Comparison of ENCODE assay signal across 6 worm cellular contexts in genomic region chrV:16277918-16278317, ce11.
TF ChIP-seq lines count a peak whose summit lies in the region.

cyp-37B1 (plus strand) TSS chrV:16278116.

TF ChIP-seq in whole organism, L1 larva, 84 proteins besides CTCF, POLR2A, EP300 and RAD21:
- TF ChIP-seq lin-35 (GFP tag; optimal IDR thresholded peaks at IDR 0.05; lab: Kevin White, UChicago) = peak in 1 of 2 experiments; percentile 34
- no peak for TF ChIP-seq mef-2 (tag; optimal IDR thresholded peaks at IDR 0.05; lab: Kevin White, UChicago)
- peak; percentile 59 for TF ChIP-seq nhr-20 (tag; optimal IDR thresholded peaks at IDR 0.05; lab: Kevin White, UChicago)
- peak; percentile 38 for TF ChIP-seq nhr-90 (tag; optimal IDR thresholded peaks at IDR 0.05; lab: Kevin White, UChicago; ENCODE audit: poor library complexity)
- no peak for TF ChIP-seq tlp-1 (tag; optimal IDR thresholded peaks at IDR 0.05; lab: Kevin White, UChicago)
- no peak for TF ChIP-seq fkh-4 (tag; optimal IDR thresholded peaks at IDR 0.05; lab: Kevin White, UChicago; ENCODE audit: borderline replicate concordance)
- no peak for TF ChIP-seq nhr-12 (tag; optimal IDR thresholded peaks at IDR 0.05; lab: Kevin White, UChicago)
- no peak for TF ChIP-seq dpl-1 (GFP tag; optimal IDR thresholded peaks at IDR 0.05; lab: Kevin White, UChicago)
- TF ChIP-seq elt-2 (tag; optimal IDR thresholded peaks at IDR 0.05; lab: Kevin White, UChicago) = peak; percentile 95
- no peak for TF ChIP-seq unc-86 (tag; optimal IDR thresholded peaks at IDR 0.05; lab: Kevin White, UChicago)

TF ChIP-seq in whole organism, L2 larva, 48 proteins besides CTCF, POLR2A, EP300 and RAD21:
- TF ChIP-seq ama-1 (optimal IDR thresholded peaks at IDR 0.05; lab: Kevin White, UChicago) (no peak), mdl-1 (tag; optimal IDR thresholded peaks at IDR 0.05; lab: Kevin White, UChicago) (no peak), nhr-21 (tag; optimal IDR thresholded peaks at IDR 0.05; lab: Kevin White, UChicago) (no peak), fos-1 (tag; optimal IDR thresholded peaks at IDR 0.05; lab: Kevin White, UChicago) (peak; percentile 64), nhr-11 (tag; optimal IDR thresholded peaks at IDR 0.05; lab: Kevin White, UChicago) (no peak), gmeb-1 (tag; optimal IDR thresholded peaks at IDR 0.05; lab: Kevin White, UChicago) (peak; percentile 45), ZK546.5 (tag; optimal IDR thresholded peaks at IDR 0.05; lab: Kevin White, UChicago) (no peak), nhr-12 (tag; optimal IDR thresholded peaks at IDR 0.05; lab: Kevin White, UChicago) (no peak), crh-2 (tag; optimal IDR thresholded peaks at IDR 0.05; lab: Kevin White, UChicago) (peak; percentile 10), nhr-6 (tag; optimal IDR thresholded peaks at IDR 0.05; lab: Kevin White, UChicago) (no peak), ceh-16 (tag; optimal IDR thresholded peaks at IDR 0.05; lab: Kevin White, UChicago) (no peak), sma-9 (GFP tag; optimal IDR thresholded peaks at IDR 0.05; lab: Kevin White, UChicago) (peak; percentile 76), sma-9 (tag; optimal IDR thresholded peaks at IDR 0.05; lab: Kevin White, UChicago) (no peak), R02D3.7 (tag; optimal IDR thresholded peaks at IDR 0.05; lab: Kevin White, UChicago) (no peak), sma-3 (GFP tag; optimal IDR thresholded peaks at IDR 0.05; lab: Kevin White, UChicago) (no peak), elt-1 (tag; optimal IDR thresholded peaks at IDR 0.05; lab: Kevin White, UChicago) (no peak)

TF ChIP-seq in whole organism, L3 larva, 47 proteins besides CTCF, POLR2A, EP300 and RAD21:
- TF ChIP-seq elt-2 (tag; optimal IDR thresholded peaks at IDR 0.05; lab: Kevin White, UChicago) (peak; percentile 93), elt-3 (tag; optimal IDR thresholded peaks at IDR 0.05; lab: Kevin White, UChicago) (no peak), jun-1 (tag; optimal IDR thresholded peaks at IDR 0.05; lab: Kevin White, UChicago) (peak; percentile 10), pha-4 (tag; optimal IDR thresholded peaks at IDR 0.05; lab: Kevin White, UChicago) (peak; percentile 73), pqm-1 (tag; optimal IDR thresholded peaks at IDR 0.05; lab: Kevin White, UChicago) (peak; percentile 97)

TF ChIP-seq in whole organism, L4 larva, 104 proteins besides CTCF, POLR2A, EP300 and RAD21 (continues in another document):
- TF ChIP-seq fos-1 (tag; optimal IDR thresholded peaks at IDR 0.05; lab: Kevin White, UChicago) (no peak), R02D3.7 (tag; optimal IDR thresholded peaks at IDR 0.05; lab: Kevin White, UChicago) (no peak), nhr-28 (tag; optimal IDR thresholded peaks at IDR 0.05; lab: Kevin White, UChicago) (peak; percentile 97), skn-1 (tag; optimal IDR thresholded peaks at IDR 0.05; lab: Kevin White, UChicago) (no peak), F26F4.8 (GFP tag; conservative IDR thresholded peaks at IDR 0.05; lab: Robert Waterston, UW) (no peak), Y5F2A.4 (GFP tag; optimal IDR thresholded peaks at IDR 0.05; lab: Kevin White, UChicago) (no peak), egl-43 (GFP tag; IDR thresholded peaks at IDR 0.05; lab: Robert Waterston, UW) (no peak), daf-19 (GFP tag; conservative IDR thresholded peaks at IDR 0.05; lab: Robert Waterston, UW) (no peak), madf-5 (GFP tag; IDR thresholded peaks at IDR 0.05; lab: Robert Waterston, UW) (no peak), hlh-11 (tag; optimal IDR thresholded peaks at IDR 0.05; lab: Kevin White, UChicago) (peak; percentile 85), pqm-1 (tag; optimal IDR thresholded peaks at IDR 0.05; lab: Kevin White, UChicago) (peak; percentile 89), ZK546.5 (tag; optimal IDR thresholded peaks at IDR 0.05; lab: Kevin White, UChicago) (no peak), ctbp-1 (GFP tag; IDR thresholded peaks at IDR 0.05; lab: Robert Waterston, UW) (no peak), ztf-7 (tag; optimal IDR thresholded peaks at IDR 0.05; lab: Kevin White, UChicago) (no peak), Y48G9A.11 (GFP tag; IDR thresholded peaks at IDR 0.05; lab: Robert Waterston, UW) (no peak), php-3 (GFP tag; IDR thresholded peaks at IDR 0.05; lab: Robert Waterston, UW) (peak; percentile 82), saeg-2 (GFP tag; IDR thresholded peaks at IDR 0.05; lab: Robert Waterston, UW) (no peak), nhr-77 (tag; optimal IDR thresholded peaks at IDR 0.05; lab: Kevin White, UChicago) (peak; percentile 87), daf-16 (GFP tag; optimal IDR thresholded peaks at IDR 0.05; lab: Kevin White, UChicago) (no peak), daf-16 (tag; optimal IDR thresholded peaks at IDR 0.05; lab: Kevin White, UChicago) (peak; percentile 95), ceh-28 (tag; optimal IDR thresholded peaks at IDR 0.05; lab: Kevin White, UChicago) (no peak), sdz-12 (GFP tag; optimal IDR thresholded peaks at IDR 0.05; lab: Kevin White, UChicago) (no peak), lsy-2 (tag; optimal IDR thresholded peaks at IDR 0.05; lab: Kevin White, UChicago) (no peak)

TF ChIP-seq in whole organism, late embryonic, 69 proteins besides CTCF, POLR2A, EP300 and RAD21:
- TF ChIP-seq pha-4 (tag; optimal IDR thresholded peaks at IDR 0.05; lab: Kevin White, UChicago) (no peak), ceh-30 (tag; optimal IDR thresholded peaks at IDR 0.05; lab: Kevin White, UChicago) (no peak), elt-2 (tag; optimal IDR thresholded peaks at IDR 0.05; lab: Kevin White, UChicago) (peak; percentile 18), unc-3 (GFP tag; conservative IDR thresholded peaks at IDR 0.05; lab: Robert Waterston, UW) (no peak), unc-3 (tag; optimal IDR thresholded peaks at IDR 0.05; lab: Kevin White, UChicago) (no peak), ref-2 (tag; optimal IDR thresholded peaks at IDR 0.05; lab: Kevin White, UChicago) (no peak), ceh-9 (tag; optimal IDR thresholded peaks at IDR 0.05; lab: Kevin White, UChicago) (no peak)

TF ChIP-seq in whole organism, young adult, 124 proteins besides CTCF, POLR2A, EP300 and RAD21:
- peak; percentile 80 for TF ChIP-seq nhr-80 (tag; optimal IDR thresholded peaks at IDR 0.05; lab: Kevin White, UChicago)
- TF ChIP-seq F57C9.4 (tag; optimal IDR thresholded peaks at IDR 0.05; lab: Kevin White, UChicago) = no peak
- TF ChIP-seq dpl-1 (GFP tag; optimal IDR thresholded peaks at IDR 0.05; lab: Kevin White, UChicago) = no peak
- TF ChIP-seq zfh-2 (GFP tag; conservative IDR thresholded peaks at IDR 0.05; lab: Robert Waterston, UW) = no peak
- no peak for TF ChIP-seq ceh-91 (GFP tag; IDR thresholded peaks at IDR 0.05; lab: Robert Waterston, UW)
- peak; percentile 23 for TF ChIP-seq unc-62 (GFP tag; optimal IDR thresholded peaks at IDR 0.05; lab: Kevin White, UChicago)
- no peak for TF ChIP-seq snpc-4 (GFP tag; optimal IDR thresholded peaks at IDR 0.05; lab: Kevin White, UChicago)
- TF ChIP-seq snpc-4 (tag; optimal IDR thresholded peaks at IDR 0.05; lab: Kevin White, UChicago) = peak in 1 of 4 experiments; percentile 17
- no peak for TF ChIP-seq nfyb-1 (GFP tag; IDR thresholded peaks at IDR 0.05; lab: Robert Waterston, UW)
- TF ChIP-seq T26A5.8 (tag; optimal IDR thresholded peaks at IDR 0.05; lab: Kevin White, UChicago) = no peak
- TF ChIP-seq ceh-79 (tag; optimal IDR thresholded peaks at IDR 0.05; lab: Kevin White, UChicago) = no peak
- no peak for TF ChIP-seq madf-10 (tag; optimal IDR thresholded peaks at IDR 0.05; lab: Kevin White, UChicago)
